Worm (Caenorhabditis elegans) whole organism, late embryonic: ENCODE data around the gene F25B3.2.

ENCODE experiments used
- C38D4.7 ChIP-seq: fragments of 200-800 bp; sonication (Bioruptor generic); optimal IDR thresholded peaks from 2 replicates; lab custom pipeline; 2018; ENCODE audit warnings: mild to moderate bottlenecking, missing genetic modification characterization, moderate library complexity, missing compliant biosample characterization
- K02D7.2 ChIP-seq: sonication (generic microtip); optimal IDR thresholded peaks from 2 replicates; lab custom pipeline; 2017; ENCODE audit warnings: mild to moderate bottlenecking, missing genetic modification characterization, missing compliant biosample characterization
- K09A11.1 ChIP-seq: sonication (generic microtip); optimal IDR thresholded peaks from 2 replicates; lab custom pipeline; 2017; ENCODE audit warnings: antibody characterized with exemption, mild to moderate bottlenecking, missing genetic modification characterization, missing compliant biosample characterization; ENCODE audit not compliant: insufficient read depth
- T23F11.4 ChIP-seq: fragments of 200-800 bp; sonication (Bioruptor generic); optimal IDR thresholded peaks from 2 replicates; lab custom pipeline; 2018; ENCODE audit warnings: mild to moderate bottlenecking, missing genetic modification characterization, missing compliant biosample characterization
- Y22D7AL.16 ChIP-seq: sonication (generic microtip); optimal IDR thresholded peaks from 2 replicates; lab custom pipeline; 2016; ENCODE audit warnings: missing genetic modification characterization, missing compliant biosample characterization
- ceh-30 ChIP-seq: fragments of 150-350 bp; optimal IDR thresholded peaks from 2 replicates; lab custom pipeline; 2014; ENCODE audit warnings: missing biosample characterization, missing genetic modification characterization
- ceh-31 ChIP-seq: sonication (generic microtip); optimal IDR thresholded peaks from 2 replicates; lab custom pipeline; 2016; ENCODE audit warnings: missing genetic modification characterization, missing compliant biosample characterization
- ceh-45 ChIP-seq: fragments of 200-800 bp; sonication (Bioruptor generic); IDR thresholded peaks from 2 replicates; pipeline ENCODE4 v1.3.6; 2022; ENCODE audit warnings: missing genetic modification reagents, missing genetic modification characterization, missing compliant biosample characterization
- ceh-48 ChIP-seq: sonication (generic microtip); optimal IDR thresholded peaks from 2 replicates; lab custom pipeline; 2016; ENCODE audit warnings: missing genetic modification characterization, inconsistent platforms, missing compliant biosample characterization
- che-1 ChIP-seq: sonication (generic microtip); optimal IDR thresholded peaks from 2 replicates; lab custom pipeline; 2016; ENCODE audit warnings: mild to moderate bottlenecking, missing genetic modification characterization, missing compliant biosample characterization
- dmd-4 ChIP-seq: sonication (generic microtip); optimal IDR thresholded peaks from 2 replicates; lab custom pipeline; 2016; ENCODE audit warnings: borderline replicate concordance, missing genetic modification characterization, missing compliant biosample characterization
- dve-1 ChIP-seq: sonication (generic microtip); optimal IDR thresholded peaks from 2 replicates; lab custom pipeline; 2017; ENCODE audit warnings: antibody characterized with exemption, mild to moderate bottlenecking, missing genetic modification characterization, missing compliant biosample characterization
- elt-2 ChIP-seq: sonication (generic microtip); optimal IDR thresholded peaks from 2 replicates; lab custom pipeline; 2016; ENCODE audit warnings: missing genetic modification reagents, missing genetic modification characterization, missing compliant biosample characterization
- elt-4 ChIP-seq: sonication (generic microtip); optimal IDR thresholded peaks from 2 replicates; lab custom pipeline; 2016; ENCODE audit warnings: missing genetic modification characterization, missing compliant biosample characterization
- fkh-10 ChIP-seq: fragments of 150-350 bp; optimal IDR thresholded peaks from 2 replicates; lab custom pipeline; 2014; ENCODE audit warnings: missing biosample characterization, missing genetic modification reagents, missing genetic modification characterization
- fkh-6 ChIP-seq: sonication (generic microtip); optimal IDR thresholded peaks from 2 replicates; lab custom pipeline; 2016; ENCODE audit warnings: missing genetic modification characterization, missing compliant biosample characterization
- gmeb-2 ChIP-seq: sonication (generic microtip); optimal IDR thresholded peaks from 2 replicates; lab custom pipeline; 2016; ENCODE audit warnings: missing genetic modification characterization, inconsistent platforms, missing compliant biosample characterization
- hlh-13 ChIP-seq: fragments of 200-800 bp; sonication (Bioruptor generic); optimal IDR thresholded peaks from 2 replicates; lab custom pipeline; 2018; ENCODE audit warnings: mild to moderate bottlenecking, missing genetic modification characterization, missing compliant biosample characterization
- hlh-15 ChIP-seq: sonication (generic microtip); optimal IDR thresholded peaks from 2 replicates; lab custom pipeline; 2016; ENCODE audit warnings: missing genetic modification characterization, missing compliant biosample characterization
- hlh-8 ChIP-seq: sonication (generic microtip); optimal IDR thresholded peaks from 2 replicates; lab custom pipeline; 2016; ENCODE audit warnings: missing genotype, missing genetic modification characterization, missing compliant biosample characterization
- lin-11 ChIP-seq: fragments of 200-800 bp; sonication (Bioruptor generic); optimal IDR thresholded peaks from 2 replicates; lab custom pipeline; 2018; ENCODE audit warnings: mild to moderate bottlenecking, missing genetic modification characterization, missing compliant biosample characterization
- madf-2 ChIP-seq: sonication (generic microtip); optimal IDR thresholded peaks from 2 replicates; lab custom pipeline; 2017; ENCODE audit warnings: missing genetic modification characterization, missing compliant biosample characterization
- mec-3 ChIP-seq: sonication (generic microtip); optimal IDR thresholded peaks from 2 replicates; lab custom pipeline; 2016; ENCODE audit warnings: borderline replicate concordance, missing genetic modification characterization, missing compliant biosample characterization
- nfya-1 ChIP-seq: sonication (generic microtip); optimal IDR thresholded peaks from 2 replicates; lab custom pipeline; 2017; ENCODE audit warnings: missing genetic modification characterization, mild to moderate bottlenecking, missing compliant biosample characterization, antibody characterized with exemption, moderate library complexity
- nhr-11 ChIP-seq: fragments of 150-350 bp; optimal IDR thresholded peaks from 2 replicates; lab custom pipeline; 2014; ENCODE audit warnings: missing biosample characterization, missing genetic modification characterization
- npax-4 ChIP-seq: sonication (generic microtip); optimal IDR thresholded peaks from 2 replicates; lab custom pipeline; 2016; ENCODE audit warnings: missing genetic modification characterization, missing compliant biosample characterization
- pag-3 ChIP-seq: sonication (generic microtip); optimal IDR thresholded peaks from 2 replicates; lab custom pipeline; 2016; ENCODE audit warnings: missing compliant biosample characterization, missing genetic modification characterization, borderline replicate concordance
- pat-9 ChIP-seq: fragments of 200-800 bp; sonication (Bioruptor generic); optimal IDR thresholded peaks from 2 replicates; lab custom pipeline; 2018; ENCODE audit warnings: mild to moderate bottlenecking, missing genetic modification characterization, moderate library complexity, missing compliant biosample characterization
- pax-1 ChIP-seq: fragments of 150-350 bp; optimal IDR thresholded peaks from 2 replicates; lab custom pipeline; 2014; ENCODE audit warnings: missing biosample characterization, missing genetic modification characterization
- pha-4 ChIP-seq: fragments of 150-350 bp; optimal IDR thresholded peaks from 2 replicates; lab custom pipeline; 2018; ENCODE audit warnings: missing biosample characterization, missing genetic modification reagents, missing genetic modification characterization
- pros-1 ChIP-seq: fragments of 150-350 bp; optimal IDR thresholded peaks from 2 replicates; lab custom pipeline; 2014; ENCODE audit warnings: missing biosample characterization, missing genetic modification reagents, missing genetic modification characterization
- sdc-2 ChIP-seq: sonication (generic microtip); optimal IDR thresholded peaks from 2 replicates; lab custom pipeline; 2016; ENCODE audit warnings: missing genotype, missing genetic modification characterization, missing compliant biosample characterization
- sox-2 ChIP-seq: fragments of 200-800 bp; sonication (Bioruptor generic); IDR thresholded peaks from 2 replicates; pipeline ENCODE4 v1.3.6; 2022; ENCODE audit warnings: missing genetic modification reagents, missing genetic modification characterization, missing compliant biosample characterization
- sox-4 ChIP-seq: sonication (generic microtip); optimal IDR thresholded peaks from 2 replicates; lab custom pipeline; 2017; ENCODE audit warnings: mild to moderate bottlenecking, missing genetic modification characterization, inconsistent platforms, missing compliant biosample characterization
- tbx-2 ChIP-seq: sonication (generic microtip); optimal IDR thresholded peaks from 2 replicates; lab custom pipeline; 2016; ENCODE audit warnings: missing genetic modification characterization, missing compliant biosample characterization
- unc-3 ChIP-seq, 2 experiments: fragments of 200-800 bp in 1 of 2; sonication (Bioruptor generic) in 1 of 2; sonication (generic microtip) in 1 of 2; conservative IDR thresholded peaks in 1 of 2; optimal IDR thresholded peaks in 1 of 2; 2 replicates each; pipeline versions ENCODE4 v1.3.6 to Lab custom; 2016 to 2022; ENCODE audit warnings: missing compliant biosample characterization in 2 of 2, missing genetic modification characterization in 2 of 2, missing genetic modification reagents in 1 of 2
- unc-42 ChIP-seq: sonication (generic microtip); optimal IDR thresholded peaks from 2 replicates; lab custom pipeline; 2016; ENCODE audit warnings: missing genotype, missing genetic modification characterization, missing compliant biosample characterization
- unc-55 ChIP-seq: sonication (generic microtip); optimal IDR thresholded peaks from 2 replicates; lab custom pipeline; 2017; ENCODE audit warnings: missing biosample characterization, missing genetic modification reagents, missing genetic modification characterization
- zip-5 ChIP-seq: sonication (generic microtip); optimal IDR thresholded peaks from 2 replicates; lab custom pipeline; 2016; ENCODE audit warnings: missing genetic modification characterization, missing compliant biosample characterization
- ztf-16 ChIP-seq: sonication (generic microtip); optimal IDR thresholded peaks from 2 replicates; lab custom pipeline; 2017; ENCODE audit warnings: missing genetic modification characterization, missing compliant biosample characterization

Gene F25B3.2

ce11 chrV:9620417-9620816 lies 43.3 kb downstream of the F25B3.2 start:
- TF ChIP-seq sox-4 (tag; lab: Kevin White, UChicago) (no peak), nfya-1 (tag; lab: Kevin White, UChicago) (no peak), C38D4.7 (GFP tag; lab: Kevin White, UChicago) (no peak), ztf-16 (no peak), hlh-8 (tag; lab: Kevin White, UChicago) (no peak), elt-4 (tag; lab: Kevin White, UChicago) (no peak), K02D7.2 (tag; lab: Kevin White, UChicago) (no peak), pros-1 (tag; lab: Kevin White, UChicago) (no peak), hlh-13 (GFP tag; lab: Kevin White, UChicago) (no peak), nhr-11 (no peak), che-1 (tag; lab: Kevin White, UChicago) (no peak), fkh-10 (GFP tag; lab: Kevin White, UChicago) (no peak), unc-42 (tag; lab: Kevin White, UChicago) (no peak), fkh-6 (tag; lab: Kevin White, UChicago) (no peak)

ce11 chrV:9621437-9621836 lies 44.3 kb downstream of the F25B3.2 start:
- TF ChIP-seq elt-4 (tag; lab: Kevin White, UChicago) (no peak), ceh-45 (GFP tag; lab: Robert Waterston, UW) (no peak), ceh-31 (tag; lab: Kevin White, UChicago) (no peak)

DNA sequence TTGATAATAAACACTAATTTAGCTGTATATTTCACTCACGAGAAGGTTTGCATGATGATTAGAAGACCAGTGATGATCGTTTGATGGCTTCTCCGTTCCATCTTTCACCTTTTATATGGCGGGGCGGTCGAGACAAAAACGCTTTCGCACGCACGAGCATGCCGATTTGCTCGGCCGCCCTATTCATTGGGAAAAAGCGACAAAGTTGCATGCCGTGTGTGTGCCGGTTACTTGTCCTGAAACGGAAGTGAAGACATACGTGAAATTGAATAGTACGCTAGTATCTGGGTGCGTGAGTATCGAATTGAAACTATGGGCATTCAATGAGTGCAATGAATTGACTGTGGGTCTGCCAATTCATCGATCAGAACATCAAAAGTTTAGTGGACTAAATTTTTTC lies 45.7 kb downstream of the F25B3.2 start, which contains the start of gene idpc-5:
Gene idpc-5, minus strand, starts transcription at position 101 of the 400 bp plus-strand sequence.
- TF ChIP-seq dmd-4 (tag; lab: Kevin White, UChicago) (no peak), ceh-31 (tag; lab: Kevin White, UChicago) (no peak), madf-2 (tag; lab: Kevin White, UChicago) (no peak), unc-55 (GFP tag; lab: Kevin White, UChicago) (no peak), tbx-2 (tag; lab: Kevin White, UChicago) (no peak), hlh-8 (tag; lab: Kevin White, UChicago) (no peak), npax-4 (tag; lab: Kevin White, UChicago) (no peak), pat-9 (no peak), zip-5 (no peak), hlh-15 (tag; lab: Kevin White, UChicago) (no peak), ceh-30 (no peak), elt-2 (tag; lab: Kevin White, UChicago) (no peak), lin-11 (tag; lab: Kevin White, UChicago) (no peak), dve-1 (tag; lab: Kevin White, UChicago) (no peak), ceh-45 (GFP tag; lab: Robert Waterston, UW) (no peak), pros-1 (tag; lab: Kevin White, UChicago) (no peak), sdc-2 (tag; lab: Kevin White, UChicago) (no peak), mec-3 (tag; lab: Kevin White, UChicago) (no peak), ztf-16 (no peak), K09A11.1 (tag; lab: Kevin White, UChicago) (no peak)

DNA sequence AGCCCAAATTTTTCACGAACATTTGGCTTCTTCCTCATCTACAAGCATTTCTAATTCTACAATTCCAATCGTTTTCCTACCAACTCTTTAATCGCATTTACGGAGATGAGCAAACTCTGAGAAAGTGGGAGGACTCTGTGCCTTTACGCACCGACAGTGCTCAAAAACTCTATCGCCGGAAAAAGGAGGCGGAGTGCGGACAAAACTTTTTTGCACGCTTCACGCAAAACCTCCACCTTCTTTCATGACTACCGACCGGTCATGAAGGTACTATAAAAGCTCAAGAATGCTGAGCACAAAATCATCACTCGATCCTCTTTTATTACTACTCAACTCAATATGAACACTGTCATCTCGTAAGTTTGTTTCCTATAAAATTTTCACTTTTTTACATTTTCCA lies 48.0 kb downstream of the F25B3.2 start, which contains the start of gene idpc-4:
Gene idpc-4, plus strand, starts transcription at position 301 of the 400 bp plus-strand sequence.
- TF ChIP-seq pag-3 (tag; lab: Kevin White, UChicago), result no peak
- TF ChIP-seq lin-11 (tag; lab: Kevin White, UChicago), result no peak
- no peak for TF ChIP-seq elt-4 (tag; lab: Kevin White, UChicago)
- TF ChIP-seq K02D7.2 (tag; lab: Kevin White, UChicago), result no peak
- no peak for TF ChIP-seq sox-2
- TF ChIP-seq ceh-48 (tag; lab: Kevin White, UChicago), result no peak
- TF ChIP-seq Y22D7AL.16, result no peak
- TF ChIP-seq gmeb-2 (tag; lab: Kevin White, UChicago), result no peak
- no peak for TF ChIP-seq pax-1 (tag; lab: Kevin White, UChicago)
- no peak for TF ChIP-seq unc-3 (GFP tag; conservative IDR thresholded peaks at IDR 0.05; lab: Robert Waterston, UW)
- no peak for TF ChIP-seq unc-3 (tag; optimal IDR thresholded peaks at IDR 0.05; lab: Kevin White, UChicago)
- no peak for TF ChIP-seq elt-2 (tag; lab: Kevin White, UChicago)
- no peak for TF ChIP-seq pha-4 (tag; lab: Kevin White, UChicago)
- TF ChIP-seq T23F11.4, result no peak
- TF ChIP-seq ztf-16, result no peak
